Worm (Caenorhabditis elegans) whole organism, young adult: ENCODE data around the gene ZK177.12.

Experiments used
- B0336.3 ChIP-seq: fragments of 200-800 bp; sonication (Bioruptor generic); IDR thresholded peaks from 2 replicates; pipeline ENCODE4 v1.3.6; 2022; ENCODE audit warnings: missing genetic modification characterization, missing compliant biosample characterization
- F57A8.1 ChIP-seq: fragments of 200-800 bp; sonication (Bioruptor generic); optimal IDR thresholded peaks from 2 replicates; lab custom pipeline; 2018; ENCODE audit warnings: mild to moderate bottlenecking, missing genetic modification characterization, moderate library complexity, missing compliant biosample characterization
- ama-1 ChIP-seq, 3 experiments: fragments of 150-350 bp in 1 of 3; sonication (generic microtip) in 2 of 3; optimal IDR thresholded peaks; 2 replicates each; lab custom pipeline; 2014 to 2018; ENCODE audit warnings: missing biosample characterization in 2 of 3, missing genetic modification characterization in 2 of 3, missing genetic modification reagents in 2 of 3
- aptf-2 ChIP-seq: fragments of 200-800 bp; sonication (Bioruptor generic); conservative IDR thresholded peaks from 2 replicates; pipeline ENCODE4 v1.3.6; 2022; ENCODE audit warnings: missing genetic modification reagents, missing genetic modification characterization, missing compliant biosample characterization
- attf-6 ChIP-seq: fragments of 200-800 bp; sonication (Bioruptor generic); IDR thresholded peaks from 2 replicates; pipeline ENCODE4 v1.3.6; 2022; ENCODE audit warnings: missing genetic modification reagents, missing genetic modification characterization, missing compliant biosample characterization
- cebp-2 ChIP-seq: fragments of 200-800 bp; sonication (Bioruptor generic); IDR thresholded peaks from 2 replicates; pipeline ENCODE4 v1.3.6; 2022; ENCODE audit warnings: missing genetic modification characterization, missing compliant biosample characterization
- ets-4 ChIP-seq: fragments of 200-800 bp; sonication (Bioruptor generic); optimal IDR thresholded peaks from 2 replicates; lab custom pipeline; 2018; ENCODE audit warnings: mild to moderate bottlenecking, missing genetic modification characterization, missing compliant biosample characterization
- fkh-3 ChIP-seq: sonication (generic microtip); optimal IDR thresholded peaks from 2 replicates; lab custom pipeline; 2016; ENCODE audit warnings: mild to moderate bottlenecking, missing genetic modification characterization, missing compliant biosample characterization
- hlh-12 ChIP-seq: sonication (generic microtip); optimal IDR thresholded peaks from 2 replicates; lab custom pipeline; 2016; ENCODE audit warnings: missing genetic modification characterization, missing compliant biosample characterization
- lsl-1 ChIP-seq: fragments of 200-800 bp; sonication (Bioruptor generic); optimal IDR thresholded peaks from 2 replicates; lab custom pipeline; 2018; ENCODE audit warnings: mild to moderate bottlenecking, missing genetic modification characterization, moderate library complexity, missing compliant biosample characterization
- snpc-4 ChIP-seq, 5 experiments: fragments of 150-350 bp in 1 of 5; sonication (generic microtip) in 4 of 5; optimal IDR thresholded peaks; 2 replicates each; lab custom pipeline; 2014 to 2018; ENCODE audit warnings: missing genetic modification characterization in 5 of 5, missing biosample characterization in 3 of 5, antibody characterized with exemption in 2 of 5, mild to moderate bottlenecking in 2 of 5, missing compliant biosample characterization in 2 of 5, missing genotype in 2 of 5, moderate library complexity in 2 of 5, missing genetic modification reagents in 1 of 5
- ztf-3 ChIP-seq: fragments of 200-800 bp; sonication (Bioruptor generic); optimal IDR thresholded peaks from 2 replicates; lab custom pipeline; 2018; ENCODE audit warnings: mild to moderate bottlenecking, missing genetic modification characterization, missing compliant biosample characterization

DNA sequence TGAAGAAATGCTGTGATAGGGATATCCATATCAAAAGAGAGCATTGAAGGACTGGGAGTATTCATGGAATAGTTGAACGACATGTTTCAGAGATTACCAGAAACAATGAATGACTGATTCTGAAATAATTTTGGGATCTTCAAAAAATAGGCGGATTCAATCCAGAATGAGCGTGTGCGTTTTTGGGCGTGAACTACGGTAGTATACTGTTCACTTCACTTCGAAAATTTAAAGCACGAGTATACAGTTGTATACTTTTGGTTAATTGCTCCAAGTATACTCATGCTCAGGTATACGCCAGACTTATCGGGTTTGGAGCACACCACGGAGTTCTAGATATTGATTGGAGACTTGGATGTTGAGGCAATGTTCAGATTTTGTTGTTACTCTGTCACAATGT lies 3.8 kb downstream of the ZK177.12 start, which contains the start of gene tbx-35:
- TF ChIP-seq hlh-12 (no peak), attf-6 (GFP tag; lab: Robert Waterston, UW) (no peak), cebp-2 (no peak), snpc-4 (GFP tag; optimal IDR thresholded peaks at IDR 0.05; lab: Kevin White, UChicago) (no peak), snpc-4 (tag; optimal IDR thresholded peaks at IDR 0.05; lab: Kevin White, UChicago) (no peak), F57A8.1 (GFP tag; lab: Kevin White, UChicago) (no peak), lsl-1 (GFP tag; lab: Kevin White, UChicago) (no peak), ets-4 (GFP tag; lab: Kevin White, UChicago) (no peak), ztf-3 (GFP tag; lab: Kevin White, UChicago) (no peak), B0336.3 (no peak), fkh-3 (no peak), ama-1 (optimal IDR thresholded peaks at IDR 0.05; lab: Kevin White, UChicago) (no peak), ama-1 (GFP tag; optimal IDR thresholded peaks at IDR 0.05; lab: Kevin White, UChicago) (no peak), aptf-2 (GFP tag; lab: Robert Waterston, UW) (no peak)
